Worm (Caenorhabditis elegans) whole organism, L3 larva: Measurements from ENCODE around the gene D1044.6.
A peak's percentile ranks its signal among the peaks of the same experiment; 100 is the strongest.

Source experiments
- R02D3.7 ChIP-seq: fragments of 150-350 bp; optimal IDR thresholded peaks from 2 replicates; lab custom pipeline; 2014; ENCODE audit warnings: missing biosample characterization, missing genetic modification characterization
- ZK546.5 ChIP-seq: sonication (generic microtip); optimal IDR thresholded peaks from 2 replicates; lab custom pipeline; 2017; ENCODE audit warnings: missing biosample characterization, missing genetic modification characterization
- aly-2 ChIP-seq: fragments of 150-350 bp; optimal IDR thresholded peaks from 2 replicates; lab custom pipeline; 2014; ENCODE audit warnings: missing biosample characterization, missing genetic modification characterization
- ama-1 ChIP-seq: fragments of 150-350 bp; optimal IDR thresholded peaks from 2 replicates; lab custom pipeline; 2018
- ceh-16 ChIP-seq: sonication (generic microtip); optimal IDR thresholded peaks from 2 replicates; lab custom pipeline; 2017; ENCODE audit warnings: missing biosample characterization, missing genetic modification characterization
- ceh-28 ChIP-seq: fragments of 150-350 bp; optimal IDR thresholded peaks from 2 replicates; lab custom pipeline; 2014; ENCODE audit warnings: missing biosample characterization, missing genetic modification reagents, missing genetic modification characterization
- ceh-82 ChIP-seq: fragments of 150-350 bp; optimal IDR thresholded peaks from 2 replicates; lab custom pipeline; 2014; ENCODE audit warnings: missing biosample characterization, missing genetic modification characterization
- ceh-9 ChIP-seq: sonication (generic microtip); optimal IDR thresholded peaks from 2 replicates; lab custom pipeline; 2018; ENCODE audit warnings: missing biosample characterization, missing genetic modification characterization
- daf-12 ChIP-seq: fragments of 150-350 bp; optimal IDR thresholded peaks from 2 replicates; lab custom pipeline; 2014; ENCODE audit warnings: missing biosample characterization, missing genetic modification reagents, missing genetic modification characterization
- egl-27 ChIP-seq: sonication (generic microtip); optimal IDR thresholded peaks from 4 replicates; lab custom pipeline; 2017; ENCODE audit warnings: missing biosample characterization, missing genetic modification reagents, missing genetic modification characterization
- egl-5 ChIP-seq: fragments of 150-350 bp; optimal IDR thresholded peaks from 2 replicates; lab custom pipeline; 2017; ENCODE audit warnings: missing biosample characterization, missing genetic modification reagents, missing genetic modification characterization, inconsistent platforms
- elt-1 ChIP-seq: fragments of 150-350 bp; optimal IDR thresholded peaks from 2 replicates; lab custom pipeline; 2014; ENCODE audit warnings: missing biosample characterization, missing genetic modification characterization
- elt-2 ChIP-seq: sonication (generic microtip); optimal IDR thresholded peaks from 2 replicates; lab custom pipeline; 2016; ENCODE audit warnings: missing genetic modification reagents, mild to moderate bottlenecking, missing genetic modification characterization, missing compliant biosample characterization
- elt-3 ChIP-seq, 3 experiments: fragments of 150-350 bp in 1 of 3; sonication (generic microtip) in 2 of 3; optimal IDR thresholded peaks; 2 replicates in 2 of 3; 4 replicates in 1 of 3; lab custom pipeline; 2014 to 2017; ENCODE audit warnings: missing biosample characterization in 3 of 3, missing genetic modification characterization in 3 of 3
- eor-1 ChIP-seq, 2 experiments: fragments of 150-350 bp; optimal IDR thresholded peaks; 2 replicates each; lab custom pipeline; 2014 to 2018; ENCODE audit warnings: missing biosample characterization in 2 of 2, missing genetic modification characterization in 2 of 2
- fkh-10 ChIP-seq: sonication (generic microtip); optimal IDR thresholded peaks from 2 replicates; lab custom pipeline; 2017; ENCODE audit warnings: missing biosample characterization, missing genetic modification reagents, missing genetic modification characterization
- fkh-2 ChIP-seq: fragments of 150-350 bp; optimal IDR thresholded peaks from 2 replicates; lab custom pipeline; 2014; ENCODE audit warnings: missing biosample characterization, missing genetic modification reagents, missing genetic modification characterization
- fos-1 ChIP-seq: fragments of 150-350 bp; optimal IDR thresholded peaks from 2 replicates; lab custom pipeline; 2014; ENCODE audit warnings: missing biosample characterization, missing genetic modification characterization
- hmg-11 ChIP-seq: sonication (generic microtip); optimal IDR thresholded peaks from 2 replicates; lab custom pipeline; 2016; ENCODE audit warnings: missing genetic modification characterization, missing compliant biosample characterization
- jun-1 ChIP-seq: fragments of 150-350 bp; optimal IDR thresholded peaks from 2 replicates; lab custom pipeline; 2014; ENCODE audit warnings: missing biosample characterization, missing genetic modification reagents, missing genetic modification characterization
- lin-15B ChIP-seq: fragments of 150-350 bp; optimal IDR thresholded peaks from 2 replicates; lab custom pipeline; 2014; ENCODE audit warnings: missing biosample characterization, missing genetic modification characterization
- lin-39 ChIP-seq: fragments of 150-350 bp; optimal IDR thresholded peaks from 2 replicates; lab custom pipeline; 2018; ENCODE audit warnings: missing biosample characterization, missing genetic modification reagents, missing genetic modification characterization
- lsy-12 ChIP-seq: sonication (generic microtip); optimal IDR thresholded peaks from 2 replicates; lab custom pipeline; 2016; ENCODE audit warnings: mild to moderate bottlenecking, missing genetic modification characterization, missing compliant biosample characterization
- mdl-1 ChIP-seq: fragments of 150-350 bp; optimal IDR thresholded peaks from 2 replicates; lab custom pipeline; 2014; ENCODE audit warnings: missing biosample characterization, missing genetic modification characterization
- mml-1 ChIP-seq: fragments of 150-350 bp; sonication (generic microtip); optimal IDR thresholded peaks from 3 replicates; lab custom pipeline; 2014; ENCODE audit warnings: missing biosample characterization, missing genetic modification characterization
- nfya-1 ChIP-seq: sonication (generic microtip); optimal IDR thresholded peaks from 2 replicates; lab custom pipeline; 2017; ENCODE audit warnings: missing genetic modification characterization, mild to moderate bottlenecking, missing compliant biosample characterization, antibody characterized with exemption, moderate library complexity; ENCODE audit not compliant: insufficient read depth
- nhr-11 ChIP-seq: fragments of 150-350 bp; optimal IDR thresholded peaks from 2 replicates; lab custom pipeline; 2014; ENCODE audit warnings: missing biosample characterization, missing genetic modification characterization
- nhr-12 ChIP-seq: fragments of 150-350 bp; optimal IDR thresholded peaks from 2 replicates; lab custom pipeline; 2014; ENCODE audit warnings: missing biosample characterization, missing genetic modification characterization
- nhr-23 ChIP-seq: fragments of 150-350 bp; optimal IDR thresholded peaks from 2 replicates; lab custom pipeline; 2014; ENCODE audit warnings: missing biosample characterization, missing genetic modification reagents, missing genetic modification characterization
- nhr-237 ChIP-seq: fragments of 150-350 bp; optimal IDR thresholded peaks from 2 replicates; lab custom pipeline; 2014; ENCODE audit warnings: missing biosample characterization, missing genetic modification characterization
- nhr-25 ChIP-seq: sonication (generic microtip); optimal IDR thresholded peaks from 2 replicates; lab custom pipeline; 2017; ENCODE audit warnings: missing biosample characterization, missing genetic modification characterization
- nhr-28 ChIP-seq: fragments of 150-350 bp; optimal IDR thresholded peaks from 2 replicates; lab custom pipeline; 2014; ENCODE audit warnings: missing biosample characterization, missing genetic modification characterization
- nhr-43 ChIP-seq: sonication (generic microtip); optimal IDR thresholded peaks from 2 replicates; lab custom pipeline; 2016; ENCODE audit warnings: mild to moderate bottlenecking, missing genetic modification characterization, missing compliant biosample characterization; ENCODE audit not compliant: poor library complexity, severe bottlenecking
- nhr-67 ChIP-seq: fragments of 150-350 bp; optimal IDR thresholded peaks from 2 replicates; lab custom pipeline; 2014; ENCODE audit warnings: missing biosample characterization, missing genetic modification characterization
- nhr-76 ChIP-seq: fragments of 150-350 bp; sonication (generic microtip); optimal IDR thresholded peaks from 5 replicates; lab custom pipeline; 2014; ENCODE audit warnings: missing biosample characterization, missing genetic modification characterization
- nhr-77 ChIP-seq: fragments of 150-350 bp; optimal IDR thresholded peaks from 2 replicates; lab custom pipeline; 2014; ENCODE audit warnings: missing biosample characterization, missing genetic modification characterization
- pha-4 ChIP-seq: fragments of 150-350 bp; optimal IDR thresholded peaks from 2 replicates; lab custom pipeline; 2014; ENCODE audit warnings: missing biosample characterization, missing genetic modification reagents, missing genetic modification characterization
- pqm-1 ChIP-seq: fragments of 150-350 bp; optimal IDR thresholded peaks from 2 replicates; lab custom pipeline; 2017; ENCODE audit warnings: missing biosample characterization, missing genetic modification characterization, inconsistent platforms
- sea-2 ChIP-seq: fragments of 150-350 bp; sonication (generic microtip); optimal IDR thresholded peaks from 4 replicates; lab custom pipeline; 2014; ENCODE audit warnings: missing biosample characterization, missing genetic modification reagents, missing genetic modification characterization
- skn-1 ChIP-seq: fragments of 150-350 bp; optimal IDR thresholded peaks from 2 replicates; lab custom pipeline; 2014; ENCODE audit warnings: missing biosample characterization, missing genetic modification characterization
- snpc-4 ChIP-seq: fragments of 150-350 bp; optimal IDR thresholded peaks from 2 replicates; lab custom pipeline; 2014; ENCODE audit warnings: missing biosample characterization, missing genetic modification characterization
- tbx-2 ChIP-seq: sonication (generic microtip); optimal IDR thresholded peaks from 2 replicates; lab custom pipeline; 2016; ENCODE audit warnings: mild to moderate bottlenecking, missing genetic modification characterization, missing compliant biosample characterization
- unc-39 ChIP-seq: sonication (generic microtip); optimal IDR thresholded peaks from 4 replicates; lab custom pipeline; 2017; ENCODE audit warnings: missing biosample characterization, missing genetic modification characterization
- unc-62 ChIP-seq: fragments of 150-350 bp; sonication (generic microtip); optimal IDR thresholded peaks from 4 replicates; lab custom pipeline; 2014; ENCODE audit warnings: missing biosample characterization, missing genetic modification reagents, missing genetic modification characterization
- zag-1 ChIP-seq: fragments of 150-350 bp; optimal IDR thresholded peaks from 2 replicates; lab custom pipeline; 2014; ENCODE audit warnings: missing biosample characterization, missing genetic modification characterization
- ztf-11 ChIP-seq: fragments of 150-350 bp; optimal IDR thresholded peaks from 2 replicates; lab custom pipeline; 2014; ENCODE audit warnings: missing biosample characterization, missing genetic modification characterization
- ztf-4 ChIP-seq: fragments of 150-350 bp; optimal IDR thresholded peaks from 2 replicates; lab custom pipeline; 2014; ENCODE audit warnings: missing biosample characterization, missing genetic modification characterization

Gene D1044.6

ce11 chrIII:5552072-5552667 lies 9.2 kb upstream of the D1044.6 start, which contains the start of gene F09F7.6:
F09F7.6 (minus strand) TSS chrIII:5552135.
- TF ChIP-seq ceh-16 (tag; lab: Kevin White, UChicago) (no peak), ceh-28 (tag; lab: Kevin White, UChicago) (peak; percentile 27), ztf-11 (tag; lab: Kevin White, UChicago) (no peak), zag-1 (no peak), pqm-1 (peak; percentile 92), R02D3.7 (tag; lab: Kevin White, UChicago) (peak; percentile 8), nhr-67 (tag; lab: Kevin White, UChicago) (no peak), skn-1 (tag; lab: Kevin White, UChicago) (no peak), fkh-10 (GFP tag; lab: Kevin White, UChicago) (no peak), nfya-1 (peak; percentile 53), lin-39 (tag; lab: Kevin White, UChicago) (peak; percentile 47), nhr-76 (no peak), mml-1 (tag; lab: Kevin White, UChicago) (no peak), nhr-43 (tag; lab: Kevin White, UChicago) (peak; percentile 78), nhr-28 (tag; lab: Kevin White, UChicago) (no peak), lsy-12 (tag; lab: Kevin White, UChicago) (no peak), nhr-77 (tag; lab: Kevin White, UChicago) (no peak), ama-1 (lab: Kevin White, UChicago) (peak; percentile 87), ztf-4 (no peak), egl-5 (tag; lab: Kevin White, UChicago) (peak; percentile 37), daf-12 (tag; lab: Kevin White, UChicago) (no peak), egl-27 (no peak), tbx-2 (tag; lab: Kevin White, UChicago) (no peak), nhr-11 (tag; lab: Kevin White, UChicago) (no peak), ceh-82 (tag; lab: Kevin White, UChicago) (no peak), hmg-11 (tag; lab: Kevin White, UChicago) (no peak), unc-39 (no peak), jun-1 (tag; lab: Kevin White, UChicago) (peak; percentile 44), nhr-12 (tag; lab: Kevin White, UChicago) (no peak), nhr-237 (tag; lab: Kevin White, UChicago) (no peak), fos-1 (tag; lab: Kevin White, UChicago) (no peak), ZK546.5 (tag; lab: Kevin White, UChicago) (no peak), lin-15B (no peak), snpc-4 (no peak), mdl-1 (tag; lab: Kevin White, UChicago) (peak; percentile 35), eor-1 (tag; optimal IDR thresholded peaks at IDR 0.05; lab: Kevin White, UChicago) (no peak), nhr-23 (peak; percentile 58), nhr-25 (tag; lab: Kevin White, UChicago) (peak; percentile 75), aly-2 (no peak), elt-2 (peak; percentile 81), elt-3 (tag; optimal IDR thresholded peaks at IDR 0.05; lab: Kevin White, UChicago) (no peak), elt-1 (tag; lab: Kevin White, UChicago) (peak; percentile 95), fkh-2 (no peak), unc-62 (GFP tag; lab: Kevin White, UChicago) (no peak), pha-4 (tag; lab: Kevin White, UChicago) (peak; percentile 85), sea-2 (GFP tag; lab: Kevin White, UChicago) (no peak), ceh-9 (no peak)
- TF ChIP-seq, all 47 proteins: peak for 15
